Fruit fly (Drosophila melanogaster) whole organism, pupa: ENCODE results near the gene nac.

Experiments
- CG13204 ChIP-seq: fragments of 200-800 bp; sonication (Bioruptor generic); optimal IDR thresholded peaks from 2 replicates; lab custom pipeline; 2018; ENCODE audit warnings: missing biosample characterization, mild to moderate bottlenecking, missing genetic modification characterization, moderate library complexity
- CG14655 ChIP-seq: fragments of 200-800 bp; sonication (Bioruptor generic); optimal IDR thresholded peaks from 3 replicates; lab custom pipeline; 2017; ENCODE audit warnings: mild to moderate bottlenecking, missing biosample characterization, missing genetic modification reagents, missing genetic modification characterization
- CG15710 ChIP-seq: fragments of 200-800 bp; sonication (Bioruptor generic); optimal IDR thresholded peaks from 2 replicates; lab custom pipeline; 2018; ENCODE audit warnings: missing biosample characterization, mild to moderate bottlenecking, missing genetic modification characterization, moderate library complexity
- CG4496 ChIP-seq: fragments of 200-800 bp; sonication (Bioruptor generic); IDR thresholded peaks from 3 replicates; pipeline ENCODE4 v1.3.6; 2022; ENCODE audit warnings: missing biosample characterization, missing genetic modification characterization
- CG8159 ChIP-seq: fragments of 200-800 bp; sonication (Bioruptor generic); optimal IDR thresholded peaks from 3 replicates; lab custom pipeline; 2018; ENCODE audit warnings: missing biosample characterization, mild to moderate bottlenecking, missing genetic modification characterization, moderate library complexity
- D1 ChIP-seq: fragments of 200-800 bp; sonication (Bioruptor generic); optimal IDR thresholded peaks from 2 replicates; lab custom pipeline; 2018; ENCODE audit warnings: missing biosample characterization, mild to moderate bottlenecking, missing genetic modification characterization, moderate library complexity
- Ets98B ChIP-seq: fragments of 200-800 bp; sonication (Bioruptor generic); IDR thresholded peaks from 2 replicates; pipeline ENCODE4 v1.3.6; 2022; ENCODE audit warnings: missing biosample characterization, missing genetic modification characterization
- gl ChIP-seq: fragments of 200-800 bp; sonication (Bioruptor generic); optimal IDR thresholded peaks from 2 replicates; lab custom pipeline; 2018; ENCODE audit warnings: missing biosample characterization, mild to moderate bottlenecking, missing genetic modification characterization

DNA sequence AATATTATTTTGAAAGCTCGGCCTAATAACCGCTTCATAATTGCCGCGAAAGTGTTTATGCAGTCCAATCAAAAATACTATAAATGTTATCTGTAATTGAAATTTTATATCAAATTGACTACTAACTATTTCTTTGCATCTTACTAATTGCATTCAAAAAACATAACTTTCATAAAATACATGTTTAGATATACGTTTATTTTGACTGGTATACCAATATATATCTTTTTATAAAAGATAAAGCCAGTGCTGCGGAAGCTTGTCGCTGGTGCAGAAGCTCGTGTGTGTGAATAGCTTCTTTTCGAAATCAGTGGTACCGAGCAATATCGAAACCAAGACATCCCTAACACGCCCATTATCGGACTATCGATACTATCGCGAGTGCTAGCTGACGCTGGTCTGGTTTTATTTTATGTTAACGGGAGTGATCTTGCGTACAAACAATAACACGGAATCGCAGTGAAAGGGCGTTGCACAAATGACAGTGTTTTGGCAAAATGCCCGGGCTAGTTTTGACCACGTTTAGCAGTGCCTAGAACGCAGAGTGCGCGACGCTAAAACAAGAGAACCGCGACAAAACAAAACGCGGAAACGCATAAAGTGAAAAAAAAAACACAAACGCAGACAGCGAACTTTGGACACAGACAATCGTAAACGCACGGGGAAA, 45.8 kb upstream of the nac start, which contains the start of gene Atg13:
- peak; percentile 42 for TF ChIP-seq CG15710
- peak; percentile 63 for TF ChIP-seq CG8159 (tag; lab: Kevin White, UChicago)
- TF ChIP-seq CG4496: peak; percentile 84
- no peak for TF ChIP-seq CG14655 (GFP tag; lab: Kevin White, UChicago)
- no peak for TF ChIP-seq D1 (tag; lab: Kevin White, UChicago)
- TF ChIP-seq Ets98B (GFP tag; lab: Robert Waterston, UW): peak; percentile 71
- peak; percentile 94 for TF ChIP-seq gl (tag; lab: Kevin White, UChicago)
- no peak for TF ChIP-seq CG13204 (GFP tag; lab: Kevin White, UChicago)
